Fruit fly (Drosophila melanogaster) whole organism, prepupa: Measurements from ENCODE around the gene CG17261.

Experiments
- Blimp-1 ChIP-seq: fragments of 200-800 bp; sonication (Bioruptor generic); optimal IDR thresholded peaks from 3 replicates; lab custom pipeline; 2017; ENCODE audit warnings: missing biosample characterization, missing genetic modification characterization, mild to moderate bottlenecking, moderate library complexity, missing genetic modification reagents
- CG10631 ChIP-seq: fragments of 200-800 bp; sonication (Bioruptor generic); optimal IDR thresholded peaks from 2 replicates; lab custom pipeline; 2016; ENCODE audit warnings: missing biosample characterization, missing genetic modification characterization
- CG11294 ChIP-seq: fragments of 200-800 bp; sonication (Bioruptor generic); IDR thresholded peaks from 2 replicates; pipeline ENCODE4 v1.3.6; 2022; ENCODE audit warnings: missing biosample characterization, missing genetic modification characterization
- CG11762 ChIP-seq: fragments of 200-800 bp; sonication (Bioruptor generic); optimal IDR thresholded peaks from 3 replicates; lab custom pipeline; 2016; ENCODE audit warnings: missing biosample characterization, missing genetic modification characterization; ENCODE audit not compliant: insufficient read depth
- CG11902 ChIP-seq: fragments of 200-800 bp; sonication (Bioruptor generic); optimal IDR thresholded peaks from 3 replicates; lab custom pipeline; 2016; ENCODE audit warnings: missing biosample characterization, missing genetic modification characterization
- CG15336 ChIP-seq: fragments of 200-800 bp; sonication (Bioruptor generic); IDR thresholded peaks from 2 replicates; pipeline ENCODE4 v1.3.6; 2022; ENCODE audit warnings: missing biosample characterization, missing genetic modification characterization
- CG1621 ChIP-seq: fragments of 200-800 bp; sonication (Bioruptor generic); optimal IDR thresholded peaks from 3 replicates; lab custom pipeline; 2018; ENCODE audit warnings: missing biosample characterization, mild to moderate bottlenecking, missing genetic modification characterization
- CG3032 ChIP-seq: fragments of 200-800 bp; optimal IDR thresholded peaks from 2 replicates; lab custom pipeline; 2019; ENCODE audit warnings: missing biosample characterization, mild to moderate bottlenecking, missing genetic modification characterization, moderate library complexity
- CG32006 ChIP-seq: fragments of 200-800 bp; sonication (Bioruptor generic); optimal IDR thresholded peaks from 3 replicates; lab custom pipeline; 2017; ENCODE audit warnings: missing biosample characterization, mild to moderate bottlenecking, missing genetic modification characterization
- CG34406 ChIP-seq: fragments of 200-800 bp; sonication (Bioruptor generic); optimal IDR thresholded peaks from 3 replicates; lab custom pipeline; 2016; ENCODE audit warnings: missing biosample characterization, missing genetic modification characterization
- CG4318 ChIP-seq: fragments of 200-800 bp; sonication (Bioruptor generic); optimal IDR thresholded peaks from 3 replicates; lab custom pipeline; 2017; ENCODE audit warnings: missing biosample characterization, mild to moderate bottlenecking, missing genetic modification characterization
- CG6163 ChIP-seq: fragments of 200-800 bp; sonication (Bioruptor generic); IDR thresholded peaks from 3 replicates; pipeline ENCODE4 v1.3.6; 2022; ENCODE audit warnings: missing biosample characterization, missing genetic modification characterization
- CG6276 ChIP-seq: fragments of 200-800 bp; sonication (Bioruptor generic); optimal IDR thresholded peaks from 2 replicates; lab custom pipeline; 2017; ENCODE audit warnings: missing biosample characterization, mild to moderate bottlenecking, missing genetic modification characterization
- CG6792 ChIP-seq: fragments of 200-800 bp; sonication (Bioruptor generic); optimal IDR thresholded peaks from 3 replicates; lab custom pipeline; 2016; ENCODE audit warnings: missing biosample characterization, missing genetic modification characterization
- CG6808 ChIP-seq: fragments of 200-800 bp; sonication (Bioruptor generic); optimal IDR thresholded peaks from 3 replicates; lab custom pipeline; 2017; ENCODE audit warnings: missing biosample characterization, missing genetic modification characterization, mild to moderate bottlenecking, moderate library complexity, missing genetic modification reagents
- CG6854 ChIP-seq: fragments of 200-800 bp; sonication (Bioruptor generic); optimal IDR thresholded peaks from 2 replicates; lab custom pipeline; 2017; ENCODE audit warnings: missing biosample characterization, mild to moderate bottlenecking, missing genetic modification characterization
- CG7368 ChIP-seq: fragments of 200-800 bp; sonication (Bioruptor generic); optimal IDR thresholded peaks from 3 replicates; lab custom pipeline; 2016; ENCODE audit warnings: missing biosample characterization, missing genetic modification characterization
- CG8632 ChIP-seq: fragments of 200-800 bp; sonication (Bioruptor generic); optimal IDR thresholded peaks from 3 replicates; lab custom pipeline; 2016; ENCODE audit warnings: missing biosample characterization, missing genetic modification characterization
- CG9139 ChIP-seq: fragments of 200-800 bp; sonication (Bioruptor generic); optimal IDR thresholded peaks from 3 replicates; lab custom pipeline; 2017; ENCODE audit warnings: missing biosample characterization, mild to moderate bottlenecking, missing genetic modification characterization
- Eip75B ChIP-seq: fragments of 200-800 bp; sonication (Bioruptor generic); optimal IDR thresholded peaks from 3 replicates; lab custom pipeline; 2016; ENCODE audit warnings: missing biosample characterization, missing genetic modification characterization
- Eip78C ChIP-seq: fragments of 200-800 bp; sonication (Bioruptor generic); peaks from one replicate; lab custom pipeline; 2016; ENCODE audit warnings: missing biosample characterization, missing genetic modification characterization
- Eip93F ChIP-seq: fragments of 200-800 bp; sonication (Bioruptor generic); optimal IDR thresholded peaks from 2 replicates; lab custom pipeline; 2016; ENCODE audit warnings: missing biosample characterization, mild to moderate bottlenecking, missing genetic modification characterization
- Ets21C ChIP-seq: fragments of 200-800 bp; sonication (Bioruptor generic); optimal IDR thresholded peaks from 3 replicates; lab custom pipeline; 2016; ENCODE audit warnings: missing biosample characterization, missing genetic modification characterization
- Ets96B ChIP-seq: fragments of 200-800 bp; optimal IDR thresholded peaks from 2 replicates; lab custom pipeline; 2019; ENCODE audit warnings: missing biosample characterization, mild to moderate bottlenecking, missing genetic modification characterization, moderate library complexity
- Gug ChIP-seq: fragments of 200-800 bp; sonication (Bioruptor generic); IDR thresholded peaks from 2 replicates; pipeline ENCODE4 v1.3.6; 2022; ENCODE audit warnings: missing biosample characterization, missing genetic modification characterization
- Hr38 ChIP-seq: sonication (Bioruptor generic); optimal IDR thresholded peaks from 2 replicates; lab custom pipeline; 2016; ENCODE audit warnings: missing biosample characterization, missing genetic modification characterization
- Hr4 ChIP-seq: fragments of 200-800 bp; sonication (Bioruptor generic); optimal IDR thresholded peaks from 3 replicates; lab custom pipeline; 2016; ENCODE audit warnings: missing biosample characterization, missing genetic modification characterization
- Lpt ChIP-seq: fragments of 200-800 bp; sonication (Bioruptor generic); optimal IDR thresholded peaks from 3 replicates; lab custom pipeline; 2016; ENCODE audit warnings: missing biosample characterization, missing genetic modification characterization
- Met ChIP-seq: fragments of 200-800 bp; sonication (Bioruptor generic); optimal IDR thresholded peaks from 3 replicates; lab custom pipeline; 2016; ENCODE audit warnings: missing biosample characterization, missing genetic modification characterization
- OdsH ChIP-seq: fragments of 200-800 bp; sonication (Bioruptor generic); optimal IDR thresholded peaks from 3 replicates; lab custom pipeline; 2016; ENCODE audit warnings: missing biosample characterization, missing genetic modification characterization
- Smox ChIP-seq: fragments of 200-800 bp; sonication (Bioruptor generic); optimal IDR thresholded peaks from 3 replicates; lab custom pipeline; 2016; ENCODE audit warnings: missing biosample characterization, missing genetic modification characterization
- Sox102F ChIP-seq: fragments of 200-800 bp; sonication (Bioruptor generic); optimal IDR thresholded peaks from 2 replicates; lab custom pipeline; 2016; ENCODE audit warnings: missing biosample characterization, mild to moderate bottlenecking, missing genetic modification characterization
- Sox14 ChIP-seq: fragments of 200-800 bp; sonication (Bioruptor generic); optimal IDR thresholded peaks from 3 replicates; lab custom pipeline; 2016; ENCODE audit warnings: missing biosample characterization, missing genetic modification characterization
- Sox15 ChIP-seq: fragments of 200-800 bp; sonication (Bioruptor generic); optimal IDR thresholded peaks from 3 replicates; lab custom pipeline; 2016; ENCODE audit warnings: missing biosample characterization, missing genetic modification characterization
- acj6 ChIP-seq: fragments of 200-800 bp; sonication (Bioruptor generic); optimal IDR thresholded peaks from 3 replicates; lab custom pipeline; 2016; ENCODE audit warnings: missing biosample characterization, missing genetic modification characterization
- dsx ChIP-seq: fragments of 200-800 bp; optimal IDR thresholded peaks from 3 replicates; lab custom pipeline; 2019; ENCODE audit warnings: missing biosample characterization, mild to moderate bottlenecking, missing genetic modification characterization, moderate library complexity; ENCODE audit not compliant: poor library complexity, severe bottlenecking
- eg ChIP-seq: fragments of 200-800 bp; sonication (Bioruptor generic); IDR thresholded peaks from 3 replicates; pipeline ENCODE4 v1.3.6; 2022; ENCODE audit warnings: missing biosample characterization, missing genetic modification characterization
- esn ChIP-seq: fragments of 200-800 bp; sonication (Bioruptor generic); optimal IDR thresholded peaks from 2 replicates; lab custom pipeline; 2016; ENCODE audit warnings: missing biosample characterization, mild to moderate bottlenecking, missing genetic modification characterization, moderate library complexity
- fd59A ChIP-seq: fragments of 200-800 bp; sonication (Bioruptor generic); optimal IDR thresholded peaks from 2 replicates; lab custom pipeline; 2017; ENCODE audit warnings: missing biosample characterization, mild to moderate bottlenecking, missing genetic modification characterization, missing genetic modification reagents
- fd85E ChIP-seq: fragments of 200-800 bp; sonication (Bioruptor generic); optimal IDR thresholded peaks from 3 replicates; lab custom pipeline; 2016; ENCODE audit warnings: missing biosample characterization, missing genetic modification characterization
- fkh ChIP-seq: fragments of 200-800 bp; sonication (Bioruptor generic); optimal IDR thresholded peaks from 3 replicates; lab custom pipeline; 2017; ENCODE audit warnings: missing biosample characterization, mild to moderate bottlenecking, missing genetic modification characterization, moderate library complexity
- lz ChIP-seq: fragments of 200-800 bp; sonication (Bioruptor generic); optimal IDR thresholded peaks from 3 replicates; lab custom pipeline; 2016; ENCODE audit warnings: missing biosample characterization, missing genetic modification characterization
- pdm3 ChIP-seq: fragments of 200-800 bp; sonication (Bioruptor generic); optimal IDR thresholded peaks from 3 replicates; lab custom pipeline; 2016; ENCODE audit warnings: missing biosample characterization, missing genetic modification characterization
- salr ChIP-seq, 2 experiments: fragments of 200-800 bp; sonication (Bioruptor generic); optimal IDR thresholded peaks; 3 replicates each; lab custom pipeline; 2016 to 2018; ENCODE audit warnings: missing biosample characterization in 2 of 2, missing genetic modification characterization in 2 of 2, mild to moderate bottlenecking in 1 of 2
- spab ChIP-seq: fragments of 200-800 bp; sonication (Bioruptor generic); optimal IDR thresholded peaks from 2 replicates; lab custom pipeline; 2017; ENCODE audit warnings: missing biosample characterization, mild to moderate bottlenecking, missing genetic modification characterization, missing genetic modification reagents
- ss ChIP-seq, 2 experiments: fragments of 200-800 bp; sonication (Bioruptor generic); optimal IDR thresholded peaks; 2 replicates in 1 of 2; 3 replicates in 1 of 2; lab custom pipeline; 2017 to 2018; ENCODE audit warnings: mild to moderate bottlenecking in 2 of 2, missing biosample characterization in 2 of 2, missing genetic modification characterization in 2 of 2, moderate library complexity in 1 of 2
- svp ChIP-seq: fragments of 200-800 bp; sonication (Bioruptor generic); peaks from one replicate; lab custom pipeline; 2016; ENCODE audit warnings: missing biosample characterization, missing genetic modification characterization
- topi ChIP-seq: fragments of 200-800 bp; sonication (Bioruptor generic); optimal IDR thresholded peaks from 3 replicates; lab custom pipeline; 2016; ENCODE audit warnings: missing biosample characterization, missing genetic modification characterization
- vri ChIP-seq: fragments of 200-800 bp; sonication (Bioruptor generic); optimal IDR thresholded peaks from 3 replicates; lab custom pipeline; 2016; ENCODE audit warnings: missing biosample characterization, mild to moderate bottlenecking, missing genetic modification characterization

The CG17261 gene

DNA sequence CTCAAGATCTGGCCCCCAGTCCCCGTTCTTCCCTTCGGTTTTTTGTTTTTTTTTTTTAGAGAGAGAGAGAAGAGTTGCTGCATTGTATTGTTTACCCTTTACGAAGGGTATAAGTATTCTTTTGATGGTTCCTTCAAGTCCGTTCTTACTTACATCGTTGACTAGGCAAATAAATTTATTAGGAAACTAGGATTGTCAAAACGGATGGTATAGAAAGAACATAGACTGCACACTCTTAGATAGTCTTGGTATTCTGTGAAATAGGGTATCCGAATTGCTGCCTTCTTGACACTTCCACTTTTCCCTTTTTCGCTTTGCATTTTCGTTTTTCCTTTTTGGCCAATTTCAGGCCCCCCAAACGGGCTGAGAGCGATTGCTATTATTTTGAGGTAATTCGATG is 30.9 kb upstream of the CG17261 start (continued):
- TF ChIP-seq CG9139 (GFP tag; lab: Kevin White, UChicago) = peak; percentile 17
- no peak for TF ChIP-seq CG4318 (GFP tag; lab: Kevin White, UChicago)
- TF ChIP-seq lz (GFP tag; lab: Kevin White, UChicago) = peak; percentile 85
- TF ChIP-seq dsx = peak; percentile 76
- TF ChIP-seq Eip93F (GFP tag; lab: Kevin White, UChicago) = peak; percentile 50
- no peak for TF ChIP-seq Gug (GFP tag; lab: Robert Waterston, UW)
- peak; percentile 81 for TF ChIP-seq CG10631 (GFP tag; lab: Kevin White, UChicago)
- TF ChIP-seq CG6854 = peak; percentile 63
- TF ChIP-seq, all 60 proteins: peak for 53

- TF ChIP-seq salr (GFP tag; optimal IDR thresholded peaks at IDR 0.05; lab: Kevin White, UChicago) = peak in 1 of 2 experiments; percentile 61
- peak; percentile 86 for TF ChIP-seq Eip78C
- TF ChIP-seq fkh (GFP tag; lab: Kevin White, UChicago) = no peak
- peak; percentile 72 for TF ChIP-seq CG6276
- TF ChIP-seq lz (GFP tag; lab: Kevin White, UChicago) = peak; percentile 43
- peak; percentile 83 for TF ChIP-seq Hr4 (GFP tag; lab: Kevin White, UChicago)
- TF ChIP-seq Ets96B (tag; lab: Kevin White, UChicago) = peak; percentile 46
- TF ChIP-seq vri (GFP tag; lab: Kevin White, UChicago) = peak; percentile 12
- peak; percentile 62 for TF ChIP-seq pdm3 (GFP tag; lab: Kevin White, UChicago)
- TF ChIP-seq Sox102F (GFP tag; lab: Kevin White, UChicago) = peak; percentile 39
- no peak for TF ChIP-seq Blimp-1
- peak; percentile 35 for TF ChIP-seq CG34406 (GFP tag; lab: Kevin White, UChicago)
- TF ChIP-seq Hr38 (GFP tag; lab: Kevin White, UChicago) = no peak
- peak; percentile 82 for TF ChIP-seq eg (GFP tag; lab: Robert Waterston, UW)
- no peak for TF ChIP-seq CG4318 (GFP tag; lab: Kevin White, UChicago)
- peak; percentile 71 for TF ChIP-seq Lpt
- TF ChIP-seq fd59A (GFP tag; lab: Kevin White, UChicago) = peak; percentile 27
- no peak for TF ChIP-seq CG11902 (GFP tag; lab: Kevin White, UChicago)
- TF ChIP-seq CG6854 = no peak
- no peak for TF ChIP-seq Smox (GFP tag; lab: Kevin White, UChicago)
- TF ChIP-seq spab (GFP tag; lab: Kevin White, UChicago) = no peak
- TF ChIP-seq Ets21C (GFP tag; lab: Kevin White, UChicago) = no peak
- no peak for TF ChIP-seq CG9139 (GFP tag; lab: Kevin White, UChicago)
- no peak for TF ChIP-seq CG6808 (GFP tag; lab: Kevin White, UChicago)
- TF ChIP-seq CG6163 (GFP tag; lab: Robert Waterston, UW) = peak; percentile 89
- no peak for TF ChIP-seq Sox15 (GFP tag; lab: Kevin White, UChicago)
- TF ChIP-seq ss (GFP tag; optimal IDR thresholded peaks at IDR 0.05; lab: Kevin White, UChicago) = peak in 1 of 2 experiments; percentile 9
- TF ChIP-seq esn (GFP tag; lab: Kevin White, UChicago) = peak; percentile 53
- peak; percentile 38 for TF ChIP-seq dsx
- TF ChIP-seq Met (GFP tag; lab: Kevin White, UChicago) = no peak
- TF ChIP-seq acj6 (GFP tag; lab: Kevin White, UChicago) = no peak
- peak; percentile 64 for TF ChIP-seq Gug (GFP tag; lab: Robert Waterston, UW)
- TF ChIP-seq CG32006 (GFP tag; lab: Kevin White, UChicago) = peak; percentile 86
- peak; percentile 33 for TF ChIP-seq CG3032
- TF ChIP-seq CG11294 (GFP tag; lab: Robert Waterston, UW) = peak; percentile 62; the same call in 1 of the 2 replicates
- peak; percentile 21 for TF ChIP-seq CG1621 (tag; lab: Kevin White, UChicago)
- peak; percentile 42 for TF ChIP-seq svp (GFP tag; lab: Kevin White, UChicago)
- peak; percentile 41 for TF ChIP-seq Eip75B (GFP tag; lab: Kevin White, UChicago)
- TF ChIP-seq Sox14 = peak; percentile 60
- TF ChIP-seq fd85E (GFP tag; lab: Kevin White, UChicago) = no peak
- peak; percentile 37 for TF ChIP-seq CG11762 (GFP tag; lab: Kevin White, UChicago)
- TF ChIP-seq CG10631 (GFP tag; lab: Kevin White, UChicago) = no peak
- TF ChIP-seq topi (GFP tag; lab: Kevin White, UChicago) = peak; percentile 54
- no peak for TF ChIP-seq OdsH (GFP tag; lab: Kevin White, UChicago)
- TF ChIP-seq CG8632 (GFP tag; lab: Kevin White, UChicago) = peak; percentile 42
- TF ChIP-seq CG15336 (GFP tag; lab: Robert Waterston, UW) = peak; percentile 70
- TF ChIP-seq CG6792 (GFP tag; lab: Kevin White, UChicago) = peak; percentile 37
- no peak for TF ChIP-seq CG7368 (GFP tag; lab: Kevin White, UChicago)
Observed at dm6 chr2L:3012780-3013179, 29.6 kb upstream of the CG17261 start.
